Worm (Caenorhabditis elegans) whole organism, mixed stage, embryonic: Measurements from ENCODE around the gene dyrb-1.

Experiments used
- M03D4.4 ChIP-seq: sonication (generic microtip); optimal IDR thresholded peaks from 2 replicates; lab custom pipeline; 2017; ENCODE audit warnings: mild to moderate bottlenecking, missing genetic modification characterization, missing compliant biosample characterization
- bed-3 ChIP-seq: fragments of 200-800 bp; sonication (Bioruptor generic); optimal IDR thresholded peaks from 3 replicates; lab custom pipeline; 2018; ENCODE audit warnings: mild to moderate bottlenecking, missing genetic modification characterization, moderate library complexity, missing compliant biosample characterization
- blmp-1 ChIP-seq: fragments of 150-350 bp; optimal IDR thresholded peaks from 2 replicates; lab custom pipeline; 2014; ENCODE audit warnings: missing biosample characterization, missing genetic modification characterization
- ceh-39 ChIP-seq: fragments of 150-350 bp; optimal IDR thresholded peaks from 2 replicates; lab custom pipeline; 2014; ENCODE audit warnings: missing biosample characterization, missing genetic modification characterization
- ceh-43 ChIP-seq: fragments of 200-800 bp; sonication (Bioruptor generic); optimal IDR thresholded peaks from 2 replicates; lab custom pipeline; 2018; ENCODE audit warnings: mild to moderate bottlenecking, missing genetic modification characterization, moderate library complexity, missing compliant biosample characterization
- ceh-83 ChIP-seq: fragments of 200-800 bp; sonication (Bioruptor generic); optimal IDR thresholded peaks from 2 replicates; lab custom pipeline; 2018; ENCODE audit warnings: mild to moderate bottlenecking, missing genetic modification characterization, missing compliant biosample characterization
- ces-1 ChIP-seq: fragments of 150-350 bp; optimal IDR thresholded peaks from 2 replicates; lab custom pipeline; 2014; ENCODE audit warnings: missing biosample characterization, missing genetic modification reagents, missing genetic modification characterization
- cnd-1 ChIP-seq: fragments of 200-800 bp; sonication (Bioruptor generic); optimal IDR thresholded peaks from 2 replicates; lab custom pipeline; 2018; ENCODE audit warnings: mild to moderate bottlenecking, missing genetic modification characterization, missing compliant biosample characterization
- drap-1 ChIP-seq: fragments of 200-800 bp; sonication (Bioruptor generic); optimal IDR thresholded peaks from 3 replicates; lab custom pipeline; 2018; ENCODE audit warnings: mild to moderate bottlenecking, missing genetic modification characterization, missing compliant biosample characterization
- elt-1 ChIP-seq: sonication (generic microtip); optimal IDR thresholded peaks from 2 replicates; lab custom pipeline; 2017; ENCODE audit warnings: missing genetic modification characterization, mild to moderate bottlenecking, missing compliant biosample characterization, antibody characterized with exemption, moderate library complexity, borderline replicate concordance; ENCODE audit not compliant: insufficient read depth
- elt-3 ChIP-seq: fragments of 150-350 bp; optimal IDR thresholded peaks from 2 replicates; lab custom pipeline; 2014; ENCODE audit warnings: missing biosample characterization, missing genetic modification characterization
- flh-1 ChIP-seq: fragments of 200-800 bp; sonication (Bioruptor generic); optimal IDR thresholded peaks from 2 replicates; lab custom pipeline; 2018; ENCODE audit warnings: mild to moderate bottlenecking, missing genetic modification characterization, moderate library complexity, missing compliant biosample characterization
- ham-2 ChIP-seq: fragments of 200-800 bp; sonication (Bioruptor generic); optimal IDR thresholded peaks from 2 replicates; lab custom pipeline; 2018; ENCODE audit warnings: mild to moderate bottlenecking, missing genetic modification characterization, missing compliant biosample characterization
- lin-13 ChIP-seq: fragments of 150-350 bp; optimal IDR thresholded peaks from 2 replicates; lab custom pipeline; 2014; ENCODE audit warnings: missing biosample characterization, missing genetic modification characterization
- lin-32 ChIP-seq: fragments of 200-800 bp; sonication (Bioruptor generic); optimal IDR thresholded peaks from 2 replicates; lab custom pipeline; 2018; ENCODE audit warnings: mild to moderate bottlenecking, missing genetic modification characterization, missing compliant biosample characterization
- lsy-2 ChIP-seq: fragments of 150-350 bp; optimal IDR thresholded peaks from 2 replicates; lab custom pipeline; 2014; ENCODE audit warnings: missing biosample characterization, missing genetic modification characterization
- mab-5 ChIP-seq: fragments of 150-350 bp; optimal IDR thresholded peaks from 2 replicates; lab custom pipeline; 2014; ENCODE audit warnings: missing biosample characterization, missing genetic modification characterization
- mep-1 ChIP-seq: fragments of 150-350 bp; optimal IDR thresholded peaks from 2 replicates; lab custom pipeline; 2017; ENCODE audit warnings: missing biosample characterization, missing genetic modification reagents, missing genetic modification characterization, inconsistent platforms
- mls-2 ChIP-seq: sonication (generic microtip); optimal IDR thresholded peaks from 2 replicates; lab custom pipeline; 2016; ENCODE audit warnings: mild to moderate bottlenecking, missing genetic modification characterization, moderate library complexity, missing compliant biosample characterization
- nhr-12 ChIP-seq: fragments of 150-350 bp; optimal IDR thresholded peaks from 2 replicates; lab custom pipeline; 2014; ENCODE audit warnings: missing biosample characterization, missing genetic modification characterization
- nhr-2 ChIP-seq: fragments of 150-350 bp; optimal IDR thresholded peaks from 2 replicates; lab custom pipeline; 2014; ENCODE audit warnings: missing biosample characterization, missing genetic modification characterization
- nhr-237 ChIP-seq: fragments of 150-350 bp; optimal IDR thresholded peaks from 2 replicates; lab custom pipeline; 2014; ENCODE audit warnings: missing biosample characterization, missing genetic modification characterization
- nhr-28 ChIP-seq: fragments of 150-350 bp; optimal IDR thresholded peaks from 2 replicates; lab custom pipeline; 2014; ENCODE audit warnings: missing biosample characterization, missing genetic modification characterization
- nhr-76 ChIP-seq: sonication (generic microtip); optimal IDR thresholded peaks from 2 replicates; lab custom pipeline; 2017; ENCODE audit warnings: missing biosample characterization, missing genetic modification characterization
- pha-4 ChIP-seq: fragments of 150-350 bp; optimal IDR thresholded peaks from 2 replicates; lab custom pipeline; 2018; ENCODE audit warnings: missing biosample characterization, missing genetic modification reagents, missing genetic modification characterization
- snpc-4 ChIP-seq: fragments of 150-350 bp; optimal IDR thresholded peaks from 2 replicates; lab custom pipeline; 2014; ENCODE audit warnings: missing biosample characterization, missing genetic modification characterization
- tbx-8 ChIP-seq: fragments of 200-800 bp; sonication (Bioruptor generic); optimal IDR thresholded peaks from 2 replicates; lab custom pipeline; 2018; ENCODE audit warnings: mild to moderate bottlenecking, missing genetic modification characterization, moderate library complexity, missing compliant biosample characterization
- unc-120 ChIP-seq: sonication (generic microtip); optimal IDR thresholded peaks from 2 replicates; lab custom pipeline; 2017; ENCODE audit warnings: missing genetic modification characterization, missing compliant biosample characterization; ENCODE audit not compliant: poor library complexity, severe bottlenecking
- unc-39 ChIP-seq: fragments of 150-350 bp; optimal IDR thresholded peaks from 2 replicates; lab custom pipeline; 2014; ENCODE audit warnings: missing biosample characterization, missing genetic modification characterization
- unc-62 ChIP-seq: fragments of 150-350 bp; optimal IDR thresholded peaks from 2 replicates; lab custom pipeline; 2014; ENCODE audit warnings: missing biosample characterization, missing genetic modification reagents, missing genetic modification characterization
- ztf-11 ChIP-seq: fragments of 150-350 bp; optimal IDR thresholded peaks from 2 replicates; lab custom pipeline; 2014; ENCODE audit warnings: missing biosample characterization, missing genetic modification characterization

Gene dyrb-1

DNA sequence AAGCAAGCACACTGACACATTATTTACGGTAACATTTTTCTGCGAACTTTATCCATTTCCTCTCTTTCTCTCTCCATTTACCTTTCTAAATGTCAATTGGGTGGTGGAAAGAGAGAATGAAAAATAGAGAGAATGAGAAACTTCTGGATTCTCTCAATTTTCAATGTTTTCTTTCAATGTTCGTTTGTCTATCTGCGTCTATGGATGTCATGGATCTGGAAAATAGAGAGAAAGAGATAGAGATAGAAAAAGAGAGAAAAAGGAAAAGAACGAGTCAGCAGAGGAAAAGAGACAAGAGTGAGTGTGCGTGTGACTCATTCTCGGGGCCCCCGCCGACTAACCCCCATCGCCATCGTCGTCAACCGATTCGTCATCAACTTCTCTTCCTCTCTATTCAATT, 5.9 kb upstream of the dyrb-1 start, which contains the start of gene jun-1:
Gene jun-1, plus strand, starts transcription at position 307 of the 400 bp plus-strand sequence.
- TF ChIP-seq ham-2 (GFP tag; lab: Kevin White, UChicago) (no peak), pha-4 (tag; lab: Kevin White, UChicago) (peak; percentile 35), unc-62 (GFP tag; lab: Kevin White, UChicago) (peak; percentile 89), mep-1 (tag; lab: Kevin White, UChicago) (peak; percentile 19), mls-2 (tag; lab: Kevin White, UChicago) (peak; percentile 32), elt-1 (tag; lab: Kevin White, UChicago) (no peak), unc-120 (tag; lab: Kevin White, UChicago) (peak; percentile 83), nhr-237 (tag; lab: Kevin White, UChicago) (peak; percentile 95), nhr-76 (tag; lab: Kevin White, UChicago) (no peak), ces-1 (GFP tag; lab: Kevin White, UChicago) (peak; percentile 76), drap-1 (GFP tag; lab: Kevin White, UChicago) (no peak), lsy-2 (tag; lab: Kevin White, UChicago) (peak; percentile 48)

DNA sequence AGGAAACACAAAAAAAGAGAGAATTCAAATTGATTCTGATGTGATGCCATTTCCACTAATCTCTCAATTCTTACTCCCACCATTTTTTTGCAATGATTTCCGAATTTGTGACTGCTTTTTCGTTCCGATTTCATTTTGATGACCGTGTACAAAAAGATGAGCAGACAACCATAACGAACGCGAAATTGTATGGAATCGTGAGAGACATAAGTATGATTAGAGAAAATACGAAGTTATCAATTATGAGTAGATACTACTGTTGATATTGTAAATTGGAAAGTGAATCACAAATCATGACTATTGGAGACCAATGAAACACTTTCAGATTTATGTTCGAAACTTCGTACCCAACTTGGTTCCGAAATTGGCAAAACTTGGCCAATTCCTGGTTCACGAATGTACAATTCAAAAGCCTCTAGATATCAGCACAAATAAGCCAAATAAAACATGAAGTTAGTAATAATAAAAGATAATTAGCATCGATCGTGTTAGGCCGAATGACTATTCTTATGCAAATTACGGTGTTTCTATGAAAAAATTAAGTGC, 4.6 kb upstream of the dyrb-1 start:
- no peak for TF ChIP-seq M03D4.4
- TF ChIP-seq nhr-2 (tag; lab: Kevin White, UChicago): no peak
- no peak for TF ChIP-seq nhr-28
- TF ChIP-seq elt-3 (tag; lab: Kevin White, UChicago): no peak
- TF ChIP-seq nhr-76 (tag; lab: Kevin White, UChicago): no peak
- no peak for TF ChIP-seq lin-32 (GFP tag; lab: Kevin White, UChicago)
- TF ChIP-seq drap-1 (GFP tag; lab: Kevin White, UChicago): no peak
- TF ChIP-seq ceh-39 (tag; lab: Kevin White, UChicago): no peak
- no peak for TF ChIP-seq mab-5 (tag; lab: Kevin White, UChicago)
- no peak for TF ChIP-seq tbx-8 (GFP tag; lab: Kevin White, UChicago)
- no peak for TF ChIP-seq elt-1 (tag; lab: Kevin White, UChicago)
- TF ChIP-seq lin-13 (tag; lab: Kevin White, UChicago): no peak
- no peak for TF ChIP-seq ham-2 (GFP tag; lab: Kevin White, UChicago)
- no peak for TF ChIP-seq pha-4 (tag; lab: Kevin White, UChicago)
- TF ChIP-seq unc-39: no peak
- no peak for TF ChIP-seq unc-62 (GFP tag; lab: Kevin White, UChicago)
- TF ChIP-seq snpc-4 (tag; lab: Kevin White, UChicago): no peak
- no peak for TF ChIP-seq ces-1 (GFP tag; lab: Kevin White, UChicago)
- TF ChIP-seq, all 35 proteins: peak for 0

DNA sequence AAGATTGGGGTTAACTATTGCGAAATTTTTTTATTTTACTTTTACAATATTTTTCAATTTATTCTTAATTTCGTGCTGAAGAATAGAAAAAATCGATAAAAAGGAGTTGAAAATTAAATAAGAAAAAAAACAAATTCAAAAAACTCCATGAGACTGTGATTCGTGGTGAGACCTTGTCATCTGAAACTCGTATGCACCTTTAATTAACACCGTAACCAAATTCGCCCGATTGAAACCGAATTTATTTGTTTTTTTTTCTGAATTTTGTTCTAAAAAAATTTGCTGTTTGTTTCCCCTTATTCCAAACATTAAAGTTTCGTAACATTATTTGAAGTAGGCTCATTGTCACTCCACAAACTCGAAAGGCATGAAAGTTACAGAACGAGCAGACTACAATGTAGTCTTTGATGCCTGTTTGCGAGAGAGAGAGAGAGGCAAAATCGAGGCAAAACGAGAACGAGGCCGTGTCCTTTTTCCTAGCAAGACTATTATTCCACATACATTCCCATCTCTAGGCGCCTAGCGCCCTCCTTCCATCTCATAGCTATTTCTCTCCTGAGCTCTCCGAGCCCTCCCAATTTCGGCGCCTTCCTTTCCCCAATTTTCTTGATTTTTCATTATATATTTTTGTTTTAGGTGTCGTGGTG, 2.1 kb upstream of the dyrb-1 start, which contains the start of gene T24H10.4:
Gene T24H10.4, plus strand, starts transcription at position 630 of the 647 bp plus-strand sequence.
- TF ChIP-seq ces-1 (GFP tag; lab: Kevin White, UChicago) (peak; percentile 19), ceh-83 (GFP tag; lab: Kevin White, UChicago) (no peak), nhr-12 (tag; lab: Kevin White, UChicago) (no peak), nhr-76 (tag; lab: Kevin White, UChicago) (no peak)

DNA sequence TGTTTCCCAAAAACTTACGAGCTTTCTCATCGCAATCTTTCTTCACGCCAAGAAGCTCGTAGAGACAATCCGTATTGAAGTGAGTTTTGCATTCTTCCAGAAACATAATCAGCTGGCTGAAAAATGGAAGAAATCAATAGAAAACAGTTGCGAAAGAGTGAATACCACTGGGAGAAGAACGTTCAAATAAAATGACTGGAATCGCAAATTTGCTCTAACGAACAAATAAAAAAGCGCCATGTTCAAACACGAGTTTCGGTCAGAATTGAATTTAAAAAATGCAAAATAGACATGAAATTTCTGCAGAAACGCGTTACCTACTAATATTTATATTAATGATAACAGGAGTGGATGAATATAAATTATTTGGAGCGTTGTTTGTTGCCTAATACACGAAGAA, 1.5 kb upstream of the dyrb-1 start, which contains the start of gene dnj-23:
Gene dnj-23, minus strand, starts transcription at position 158 of the 400 bp plus-strand sequence.
- TF ChIP-seq ces-1 (GFP tag; lab: Kevin White, UChicago) (peak; percentile 6), pha-4 (tag; lab: Kevin White, UChicago) (no peak), ceh-39 (tag; lab: Kevin White, UChicago) (no peak), lin-13 (tag; lab: Kevin White, UChicago) (no peak), bed-3 (GFP tag; lab: Kevin White, UChicago) (no peak), mab-5 (tag; lab: Kevin White, UChicago) (no peak), blmp-1 (no peak)
- TF ChIP-seq, all 35 proteins: peak for 1

DNA sequence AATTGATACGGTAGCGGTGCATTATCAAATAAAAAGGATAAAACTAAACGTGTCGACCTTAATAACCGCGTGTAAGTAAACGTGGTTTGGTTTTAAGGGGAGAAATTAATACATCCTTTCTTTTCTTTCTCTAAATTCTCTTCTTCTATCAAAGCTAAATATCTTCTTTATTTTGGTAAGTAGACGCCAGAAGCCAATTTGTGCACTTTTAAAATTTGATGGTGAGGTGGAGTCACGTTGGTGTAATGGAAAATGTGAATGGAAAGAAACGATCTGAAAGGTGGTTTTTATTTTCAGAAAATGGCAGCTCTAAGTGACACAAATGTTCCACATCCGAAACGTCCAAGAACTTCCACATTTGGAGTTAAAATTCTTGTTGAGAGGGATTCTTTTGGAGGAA, 6.1 kb downstream of the dyrb-1 start, which contains the start of gene T24H10.5:
Gene T24H10.5, plus strand, starts transcription at position 301 of the 400 bp plus-strand sequence.
- TF ChIP-seq unc-39 (no peak), lin-13 (tag; lab: Kevin White, UChicago) (no peak), nhr-237 (tag; lab: Kevin White, UChicago) (no peak), M03D4.4 (no peak), snpc-4 (tag; lab: Kevin White, UChicago) (no peak), cnd-1 (tag; lab: Kevin White, UChicago) (no peak), nhr-12 (tag; lab: Kevin White, UChicago) (no peak), ztf-11 (tag; lab: Kevin White, UChicago) (no peak), ces-1 (GFP tag; lab: Kevin White, UChicago) (no peak), lsy-2 (tag; lab: Kevin White, UChicago) (no peak), flh-1 (GFP tag; lab: Kevin White, UChicago) (no peak), ceh-43 (GFP tag; lab: Kevin White, UChicago) (no peak), unc-62 (GFP tag; lab: Kevin White, UChicago) (no peak), nhr-2 (tag; lab: Kevin White, UChicago) (no peak), elt-1 (tag; lab: Kevin White, UChicago) (no peak), ceh-83 (GFP tag; lab: Kevin White, UChicago) (no peak)
